Worm (Caenorhabditis elegans): ENCODE data around the gene C44C10.15.

ce11 chrX:11658331-11658730 is 41.8 kb downstream of the C44C10.15 start, which contains the start of gene T04F8.3:
- TF ChIP-seq ztf-11 (tag; optimal IDR thresholded peaks at IDR 0.05), result no peak
- no peak for TF ChIP-seq unc-62 (GFP tag; optimal IDR thresholded peaks at IDR 0.05 in 1 of 2)
- no peak for TF ChIP-seq unc-62 (tag; optimal IDR thresholded peaks at IDR 0.05)
- no peak for TF ChIP-seq dmd-8 (GFP tag; IDR thresholded peaks at IDR 0.05)
- no peak for TF ChIP-seq daf-16 (GFP tag; optimal IDR thresholded peaks at IDR 0.05)
- TF ChIP-seq daf-16 (tag; optimal IDR thresholded peaks at IDR 0.05), result no peak
- no peak for TF ChIP-seq ZK546.5 (tag; optimal IDR thresholded peaks at IDR 0.05)
- TF ChIP-seq F26F4.8 (GFP tag; conservative IDR thresholded peaks at IDR 0.05), result no peak
- no peak for TF ChIP-seq fos-1 (tag; optimal IDR thresholded peaks at IDR 0.05)

All from whole organism, L4 larva.